Fruit fly (Drosophila melanogaster) Kc167 (cell line): ENCODE data around the gene Tpr2.

Experiments
- Myc ChIP-seq: fragments of >200 bp; optimal IDR thresholded peaks from 2 replicates; lab custom pipeline; 2017; ENCODE audit warnings: missing external identifiers
- h ChIP-seq: fragments of >200 bp; optimal IDR thresholded peaks from 3 replicates; lab custom pipeline; 2018; ENCODE audit warnings: missing external identifiers
- insv ChIP-seq: fragments of >200 bp; optimal IDR thresholded peaks from 3 replicates; lab custom pipeline; 2018; ENCODE audit warnings: missing external identifiers

- TF ChIP-seq h (lab: Kevin White, UChicago) (no peak), insv (lab: Kevin White, UChicago) (no peak), Myc (lab: Kevin White, UChicago) (no peak)
These were observed 14.8 kb upstream of the Tpr2 start for dm6 chr2L:16476517-16476916.
